Worm (Caenorhabditis elegans) whole organism, L4 larva: ENCODE measurements around the gene capa-1.

Experiments
- D1046.2 ChIP-seq: fragments of 200-800 bp; sonication (Bioruptor generic); IDR thresholded peaks from 2 replicates; pipeline ENCODE4 v1.3.6; 2022; ENCODE audit warnings: missing genetic modification characterization, missing compliant biosample characterization
- F37D6.2 ChIP-seq: sonication (generic microtip); optimal IDR thresholded peaks from 2 replicates; lab custom pipeline; 2016; ENCODE audit warnings: mild to moderate bottlenecking, missing genetic modification characterization, missing compliant biosample characterization
- ZK546.5 ChIP-seq, 2 experiments: sonication (generic microtip); optimal IDR thresholded peaks; 2 replicates each; lab custom pipeline; 2017; ENCODE audit warnings: missing biosample characterization in 2 of 2, missing genetic modification characterization in 2 of 2
- aha-1 ChIP-seq: fragments of 150-350 bp; peaks from one replicate; lab custom pipeline; 2014; ENCODE audit warnings: missing biosample characterization, missing genetic modification characterization
- ama-1 ChIP-seq: fragments of 150-350 bp; optimal IDR thresholded peaks from 2 replicates; lab custom pipeline; 2014; ENCODE audit warnings: inconsistent platforms, mixed read lengths
- ceh-82 ChIP-seq: sonication (generic microtip); optimal IDR thresholded peaks from 2 replicates; lab custom pipeline; 2017; ENCODE audit warnings: missing biosample characterization, missing genetic modification characterization
- ces-1 ChIP-seq: fragments of 150-350 bp; sonication (generic microtip); optimal IDR thresholded peaks from 4 replicates; lab custom pipeline; 2014; ENCODE audit warnings: missing biosample characterization, missing genetic modification reagents, missing genetic modification characterization
- ctbp-1 ChIP-seq: fragments of 200-800 bp; sonication (Bioruptor generic); IDR thresholded peaks from 2 replicates; pipeline ENCODE4 v1.3.6; 2022; ENCODE audit warnings: missing genetic modification reagents, missing genetic modification characterization, missing compliant biosample characterization
- dmd-6 ChIP-seq: fragments of 200-800 bp; sonication (Bioruptor generic); IDR thresholded peaks from 2 replicates; pipeline ENCODE4 v1.3.6; 2022; ENCODE audit warnings: missing genetic modification reagents, missing genetic modification characterization, missing compliant biosample characterization
- dmd-9 ChIP-seq: fragments of 200-800 bp; sonication (Bioruptor generic); IDR thresholded peaks from 2 replicates; pipeline ENCODE4 v1.3.6; 2022; ENCODE audit warnings: missing genetic modification reagents, missing genetic modification characterization, missing compliant biosample characterization
- duxl-1 ChIP-seq: sonication (generic microtip); optimal IDR thresholded peaks from 2 replicates; lab custom pipeline; 2016; ENCODE audit warnings: mild to moderate bottlenecking, missing genetic modification characterization, moderate library complexity, missing compliant biosample characterization; ENCODE audit not compliant: poor library complexity
- dve-1 ChIP-seq: sonication (generic microtip); optimal IDR thresholded peaks from 2 replicates; lab custom pipeline; 2017; ENCODE audit warnings: antibody characterized with exemption, mild to moderate bottlenecking, missing genetic modification characterization, missing compliant biosample characterization; ENCODE audit not compliant: insufficient read depth
- fkh-10 ChIP-seq: fragments of 150-350 bp; optimal IDR thresholded peaks from 2 replicates; lab custom pipeline; 2014; ENCODE audit warnings: missing biosample characterization, missing genetic modification reagents, missing genetic modification characterization
- hlh-11 ChIP-seq: fragments of 200-800 bp; sonication (Bioruptor generic); optimal IDR thresholded peaks from 2 replicates; lab custom pipeline; 2018; ENCODE audit warnings: mild to moderate bottlenecking, missing genetic modification characterization, missing compliant biosample characterization
- hmg-1.1 ChIP-seq: fragments of 200-800 bp; sonication (Bioruptor generic); IDR thresholded peaks from 2 replicates; pipeline ENCODE4 v1.3.6; 2022; ENCODE audit warnings: missing genetic modification reagents, missing genetic modification characterization, missing compliant biosample characterization
- lim-7 ChIP-seq: fragments of 200-800 bp; sonication (Bioruptor generic); IDR thresholded peaks from 2 replicates; pipeline ENCODE4 v1.3.6; 2022; ENCODE audit warnings: missing genetic modification characterization, missing compliant biosample characterization
- lin-15B ChIP-seq: fragments of 150-350 bp; sonication (generic microtip); optimal IDR thresholded peaks from 3 replicates; lab custom pipeline; 2014; ENCODE audit warnings: missing biosample characterization, missing genetic modification characterization
- lin-38 ChIP-seq: fragments of 200-800 bp; sonication (Bioruptor generic); IDR thresholded peaks from 2 replicates; pipeline ENCODE4 v1.3.6; 2022; ENCODE audit warnings: missing genetic modification reagents, missing genetic modification characterization, missing compliant biosample characterization
- madf-9 ChIP-seq: fragments of 200-800 bp; sonication (Bioruptor generic); conservative IDR thresholded peaks from 2 replicates; pipeline ENCODE4 v1.3.6; 2022; ENCODE audit warnings: missing genetic modification reagents, missing genetic modification characterization, missing compliant biosample characterization
- mxl-2 ChIP-seq: fragments of 200-800 bp; sonication (Bioruptor generic); conservative IDR thresholded peaks from 2 replicates; pipeline ENCODE4 v1.3.6; 2022; ENCODE audit warnings: missing genetic modification reagents, missing genetic modification characterization, missing compliant biosample characterization
- nhr-237 ChIP-seq: sonication (generic microtip); optimal IDR thresholded peaks from 2 replicates; lab custom pipeline; 2017; ENCODE audit warnings: missing biosample characterization, missing genetic modification characterization
- nhr-25 ChIP-seq: sonication (generic microtip); optimal IDR thresholded peaks from 2 replicates; lab custom pipeline; 2017; ENCODE audit warnings: missing genetic modification characterization, mild to moderate bottlenecking, missing compliant biosample characterization, antibody characterized with exemption, moderate library complexity, borderline replicate concordance; ENCODE audit not compliant: insufficient read depth
- nhr-6 ChIP-seq: fragments of 150-350 bp; optimal IDR thresholded peaks from 2 replicates; lab custom pipeline; 2014; ENCODE audit warnings: missing biosample characterization, missing genetic modification characterization
- pqm-1 ChIP-seq: sonication (generic microtip); optimal IDR thresholded peaks from 2 replicates; lab custom pipeline; 2017; ENCODE audit warnings: missing biosample characterization, missing genetic modification characterization
- rbr-2 ChIP-seq: sonication (generic microtip); optimal IDR thresholded peaks from 2 replicates; lab custom pipeline; 2016; ENCODE audit warnings: missing genotype, missing genetic modification characterization, missing compliant biosample characterization
- snpc-1.2 ChIP-seq: fragments of 200-800 bp; sonication (Bioruptor generic); IDR thresholded peaks from 2 replicates; pipeline ENCODE4 v1.3.6; 2022; ENCODE audit warnings: missing genetic modification reagents, missing genetic modification characterization, missing compliant biosample characterization
- tra-1 ChIP-seq: fragments of 200-800 bp; sonication (Bioruptor generic); IDR thresholded peaks from 2 replicates; pipeline ENCODE4 v1.3.6; 2022; ENCODE audit warnings: missing genetic modification reagents, missing genetic modification characterization, missing compliant biosample characterization
- unc-62 ChIP-seq, 3 experiments: fragments of 150-350 bp in 1 of 3; sonication (generic microtip); optimal IDR thresholded peaks in 2 of 3; peaks in 1 of 3; 1 replicate in 1 of 3; 2 replicates in 2 of 3; lab custom pipeline; 2014 to 2017; ENCODE audit warnings: missing biosample characterization in 3 of 3, missing genetic modification characterization in 3 of 3, missing genetic modification reagents in 3 of 3, missing genotype in 1 of 3
- vab-7 ChIP-seq: fragments of 200-800 bp; sonication (Bioruptor generic); IDR thresholded peaks from 2 replicates; pipeline ENCODE4 v1.3.6; 2022; ENCODE audit warnings: missing genetic modification reagents, missing genetic modification characterization, missing compliant biosample characterization
- zag-1 ChIP-seq: fragments of 150-350 bp; optimal IDR thresholded peaks from 2 replicates; lab custom pipeline; 2014; ENCODE audit warnings: missing biosample characterization, missing genetic modification characterization
- zip-2 ChIP-seq: fragments of 150-350 bp; optimal IDR thresholded peaks from 2 replicates; lab custom pipeline; 2014; ENCODE audit warnings: missing biosample characterization, missing genetic modification characterization

capa-1 gene

DNA sequence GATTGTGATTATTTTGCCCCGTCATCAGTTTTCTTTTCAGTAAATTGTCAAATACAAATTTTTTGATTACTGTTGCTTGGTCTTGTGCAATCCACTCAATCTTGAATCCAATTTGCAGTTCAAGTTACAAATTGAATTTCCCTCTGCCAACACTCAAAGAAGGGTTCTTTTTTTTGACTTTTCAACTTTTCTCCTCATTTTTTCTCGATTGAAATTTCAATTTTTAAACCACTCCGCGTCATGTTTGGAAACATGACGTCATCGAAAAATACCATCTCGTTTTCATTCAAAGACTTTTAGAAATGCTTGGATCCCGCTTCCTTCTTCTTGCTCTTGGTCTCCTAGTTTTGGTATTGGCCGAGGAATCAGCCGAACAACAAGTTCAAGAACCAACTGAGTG lies 33.6 kb upstream of the capa-1 start, which contains the start of gene flp-7:
flp-7 (plus strand) TSS at position 301 of the 400 bp plus-strand sequence.
- no peak for TF ChIP-seq ceh-82 (tag; lab: Kevin White, UChicago)
- peak; percentile 30 for TF ChIP-seq ces-1 (GFP tag; lab: Kevin White, UChicago)
- TF ChIP-seq vab-7 (GFP tag; lab: Robert Waterston, UW), result no peak

DNA sequence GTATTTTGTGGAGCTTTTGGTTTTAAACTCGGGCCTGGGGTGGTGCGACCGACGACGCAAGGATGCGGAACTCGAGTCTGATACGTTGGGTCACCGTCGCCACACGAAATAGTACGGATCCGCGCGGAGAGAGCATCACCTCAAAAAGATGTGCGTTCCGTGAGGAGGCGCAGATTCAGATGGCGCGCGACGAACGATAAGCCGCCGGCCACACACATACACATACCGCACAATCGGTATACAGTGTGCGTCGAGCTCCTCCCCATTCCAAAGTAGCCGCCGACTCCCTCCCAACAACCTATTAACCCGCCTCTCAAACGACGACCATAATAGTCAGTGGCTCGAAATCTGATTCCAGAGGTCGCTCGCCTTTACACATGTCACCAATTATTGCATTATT lies 29.1 kb upstream of the capa-1 start, which contains the start of gene F49E10.2:
F49E10.2 (plus strand) TSS at position 301 of the 400 bp plus-strand sequence.
- TF ChIP-seq lin-38, result no peak
- TF ChIP-seq D1046.2 (GFP tag; lab: Robert Waterston, UW), result no peak
- no peak for TF ChIP-seq tra-1 (GFP tag; lab: Robert Waterston, UW)
- TF ChIP-seq ctbp-1 (GFP tag; lab: Robert Waterston, UW), result no peak
- TF ChIP-seq lim-7 (GFP tag; lab: Robert Waterston, UW), result no peak
- no peak for TF ChIP-seq mxl-2 (GFP tag; lab: Robert Waterston, UW)
- no peak for TF ChIP-seq nhr-25 (tag; lab: Kevin White, UChicago)

DNA sequence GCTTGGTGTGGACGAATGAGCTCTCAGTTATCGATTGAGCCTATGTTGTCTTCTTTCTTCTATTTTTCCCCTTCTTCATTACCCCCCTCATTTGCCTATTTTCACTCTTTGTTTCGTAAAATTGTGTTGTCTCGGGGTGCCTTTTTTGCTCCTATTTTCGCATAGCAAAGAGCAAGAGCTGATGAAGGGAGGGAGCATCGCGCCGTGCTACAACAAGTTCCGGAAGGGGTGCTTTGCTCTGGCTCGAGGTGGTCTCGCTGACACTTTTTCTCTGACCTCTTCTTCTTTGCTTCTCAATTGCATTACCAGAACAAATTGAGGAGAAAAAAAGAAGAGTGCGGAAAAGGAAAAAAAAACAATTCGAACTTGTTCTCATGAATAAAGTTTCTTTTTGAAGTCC lies 23.2 kb upstream of the capa-1 start:
- TF ChIP-seq vab-7 (GFP tag; lab: Robert Waterston, UW) (no peak), hmg-1.1 (GFP tag; lab: Robert Waterston, UW) (0 out of 2 replicates have a peak, but pooled peaks have one; percentile 25), nhr-6 (no peak), ama-1 (lab: Kevin White, UChicago) (no peak), lin-15B (tag; lab: Kevin White, UChicago) (no peak), dmd-6 (GFP tag; lab: Robert Waterston, UW) (no peak), pqm-1 (tag; lab: Kevin White, UChicago) (no peak), fkh-10 (GFP tag; lab: Kevin White, UChicago) (peak; percentile 86), dve-1 (tag; lab: Kevin White, UChicago) (no peak), ZK546.5 (tag; optimal IDR thresholded peaks at IDR 0.05; lab: Kevin White, UChicago) (no peak), zip-2 (tag; lab: Kevin White, UChicago) (no peak), snpc-1.2 (no peak), F37D6.2 (tag; lab: Kevin White, UChicago) (no peak), ctbp-1 (GFP tag; lab: Robert Waterston, UW) (peak; percentile 56; the same call in 1 of the 2 replicates), ces-1 (GFP tag; lab: Kevin White, UChicago) (peak; percentile 37), rbr-2 (peak; percentile 7), unc-62 (GFP tag; optimal IDR thresholded peaks at IDR 0.05 in 1 of 2; lab: Kevin White, UChicago) (peak in 1 of 2 experiments; percentile 96), unc-62 (tag; optimal IDR thresholded peaks at IDR 0.05; lab: Kevin White, UChicago) (no peak), dmd-9 (GFP tag; lab: Robert Waterston, UW) (no peak), aha-1 (tag; lab: Kevin White, UChicago) (peak; percentile 66), nhr-237 (tag; lab: Kevin White, UChicago) (no peak)

DNA sequence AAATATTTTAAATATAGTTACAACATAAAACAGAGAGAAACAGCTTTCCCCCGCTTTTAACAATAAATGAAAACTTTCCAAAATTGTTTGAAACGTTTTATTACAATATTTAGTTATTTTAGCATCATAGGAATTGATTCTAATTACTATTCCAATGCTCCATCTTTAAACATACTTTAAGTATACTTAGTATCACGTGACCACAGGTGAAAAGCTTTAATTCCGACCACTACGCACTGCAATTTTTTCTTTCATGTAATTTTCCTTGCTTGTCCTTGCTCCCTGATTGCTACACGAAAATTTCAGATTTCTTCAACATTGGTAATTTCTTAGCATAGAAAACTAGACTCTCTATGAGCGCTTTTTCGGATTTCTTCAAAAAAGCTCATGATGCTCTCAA lies 22.2 kb upstream of the capa-1 start, which contains the start of gene tbc-16:
tbc-16 (plus strand) TSS at position 301 of the 400 bp plus-strand sequence.
- TF ChIP-seq aha-1 (tag; lab: Kevin White, UChicago), result peak; percentile 85
- TF ChIP-seq hlh-11 (tag; lab: Kevin White, UChicago), result no peak

DNA sequence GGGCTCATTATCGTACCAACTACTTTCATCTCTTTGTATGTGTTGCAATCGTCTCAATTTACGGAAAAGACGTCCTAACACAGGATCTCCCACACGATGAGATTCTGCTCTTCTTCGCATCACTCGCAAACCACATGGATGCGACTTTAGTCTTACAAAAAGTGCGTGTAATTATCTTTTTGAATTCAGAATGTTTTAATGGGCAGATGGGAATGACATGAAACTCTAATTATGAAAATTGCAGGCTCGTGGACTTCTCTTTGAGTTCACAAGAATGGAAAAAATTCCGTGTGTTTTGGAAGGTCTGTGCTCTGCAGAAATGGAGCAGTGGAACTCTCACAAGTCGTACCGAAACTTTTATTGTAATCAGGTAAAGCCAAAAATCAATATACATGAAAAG lies 17.7 kb upstream of the capa-1 start:
- TF ChIP-seq madf-9 (no peak), unc-62 (GFP tag; optimal IDR thresholded peaks at IDR 0.05 in 1 of 2; lab: Kevin White, UChicago) (peak in 1 of 2 experiments; percentile 68), unc-62 (tag; optimal IDR thresholded peaks at IDR 0.05; lab: Kevin White, UChicago) (no peak)

DNA sequence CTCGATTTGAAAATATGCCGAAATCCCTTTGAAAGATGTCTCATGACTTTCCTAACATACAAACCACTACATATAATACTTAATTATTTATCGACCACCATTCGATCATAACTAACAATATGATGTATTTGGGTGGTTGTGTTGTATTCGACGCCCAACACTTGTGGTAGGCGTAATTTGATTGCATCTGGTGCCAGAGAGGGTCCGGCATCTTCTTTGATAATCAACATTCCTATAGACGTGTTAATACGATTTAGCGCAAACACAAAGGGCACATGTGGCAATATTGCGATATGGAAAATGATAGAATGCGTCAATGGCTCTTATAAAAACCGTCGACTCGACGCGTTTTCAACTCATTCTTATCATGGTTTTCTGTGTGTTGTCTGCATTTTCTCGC lies 15.3 kb upstream of the capa-1 start:
- no peak for TF ChIP-seq duxl-1
- no peak for TF ChIP-seq zag-1 (tag; lab: Kevin White, UChicago)
- TF ChIP-seq unc-62 (GFP tag; optimal IDR thresholded peaks at IDR 0.05 in 1 of 2; lab: Kevin White, UChicago), result peak in 1 of 2 experiments; percentile 86
- TF ChIP-seq unc-62 (tag; optimal IDR thresholded peaks at IDR 0.05; lab: Kevin White, UChicago), result no peak
